Fruit fly (Drosophila melanogaster) whole organism, pupa: ENCODE data around the gene CG6340.

Experiments
- CG10348 ChIP-seq: fragments of 200-800 bp; sonication (Bioruptor generic); IDR thresholded peaks from 2 replicates; pipeline ENCODE4 v1.3.6; 2022; ENCODE audit warnings: missing biosample characterization, missing genetic modification characterization
- CG12605 ChIP-seq: fragments of 200-800 bp; sonication (Bioruptor generic); IDR thresholded peaks from 2 replicates; pipeline ENCODE4 v1.3.6; 2022; ENCODE audit warnings: missing biosample characterization, missing genetic modification characterization
- CG13204 ChIP-seq: fragments of 200-800 bp; sonication (Bioruptor generic); optimal IDR thresholded peaks from 2 replicates; lab custom pipeline; 2018; ENCODE audit warnings: missing biosample characterization, mild to moderate bottlenecking, missing genetic modification characterization, moderate library complexity
- CG14655 ChIP-seq: fragments of 200-800 bp; sonication (Bioruptor generic); optimal IDR thresholded peaks from 3 replicates; lab custom pipeline; 2017; ENCODE audit warnings: mild to moderate bottlenecking, missing biosample characterization, missing genetic modification reagents, missing genetic modification characterization
- CG15710 ChIP-seq: fragments of 200-800 bp; sonication (Bioruptor generic); optimal IDR thresholded peaks from 2 replicates; lab custom pipeline; 2018; ENCODE audit warnings: missing biosample characterization, mild to moderate bottlenecking, missing genetic modification characterization, moderate library complexity
- CG17806 ChIP-seq: fragments of 200-800 bp; sonication (Bioruptor generic); optimal IDR thresholded peaks from 2 replicates; lab custom pipeline; 2018; ENCODE audit warnings: missing biosample characterization, mild to moderate bottlenecking, missing genetic modification characterization, moderate library complexity
- CG32121 ChIP-seq: fragments of 200-800 bp; sonication (Bioruptor generic); IDR thresholded peaks from 2 replicates; pipeline ENCODE4 v1.3.6; 2022; ENCODE audit warnings: missing biosample characterization, missing genetic modification characterization
- CG34367 ChIP-seq: fragments of 200-800 bp; sonication (Bioruptor generic); optimal IDR thresholded peaks from 2 replicates; lab custom pipeline; 2018; ENCODE audit warnings: missing biosample characterization, mild to moderate bottlenecking, missing genetic modification characterization
- CG4496 ChIP-seq: fragments of 200-800 bp; sonication (Bioruptor generic); IDR thresholded peaks from 3 replicates; pipeline ENCODE4 v1.3.6; 2022; ENCODE audit warnings: missing biosample characterization, missing genetic modification characterization
- CG8159 ChIP-seq: fragments of 200-800 bp; sonication (Bioruptor generic); optimal IDR thresholded peaks from 3 replicates; lab custom pipeline; 2018; ENCODE audit warnings: missing biosample characterization, mild to moderate bottlenecking, missing genetic modification characterization, moderate library complexity
- CG8301 ChIP-seq: fragments of 200-800 bp; sonication (Bioruptor generic); optimal IDR thresholded peaks from 2 replicates; lab custom pipeline; 2018; ENCODE audit warnings: missing biosample characterization, mild to moderate bottlenecking, missing genetic modification characterization
- CG9948 ChIP-seq: fragments of 200-800 bp; sonication (Bioruptor generic); optimal IDR thresholded peaks from 2 replicates; lab custom pipeline; 2018; ENCODE audit warnings: missing biosample characterization, mild to moderate bottlenecking, missing genetic modification characterization, moderate library complexity
- D1 ChIP-seq: fragments of 200-800 bp; sonication (Bioruptor generic); optimal IDR thresholded peaks from 2 replicates; lab custom pipeline; 2018; ENCODE audit warnings: missing biosample characterization, mild to moderate bottlenecking, missing genetic modification characterization, moderate library complexity
- EcR ChIP-seq: fragments of 200-800 bp; sonication (Bioruptor generic); optimal IDR thresholded peaks from 3 replicates; lab custom pipeline; 2019; ENCODE audit warnings: missing biosample characterization, missing genetic modification characterization, mild to moderate bottlenecking, moderate library complexity, missing genetic modification reagents
- Ets98B ChIP-seq: fragments of 200-800 bp; sonication (Bioruptor generic); IDR thresholded peaks from 2 replicates; pipeline ENCODE4 v1.3.6; 2022; ENCODE audit warnings: missing biosample characterization, missing genetic modification characterization
- Pif1A ChIP-seq: fragments of 200-800 bp; sonication (Bioruptor generic); optimal IDR thresholded peaks from 3 replicates; lab custom pipeline; 2016; ENCODE audit warnings: missing biosample characterization, missing genetic modification characterization
- Pif1B ChIP-seq: fragments of 200-800 bp; sonication (Bioruptor generic); optimal IDR thresholded peaks from 3 replicates; lab custom pipeline; 2016; ENCODE audit warnings: missing biosample characterization, missing genetic modification characterization
- Snoo ChIP-seq: fragments of 200-800 bp; sonication (Bioruptor generic); optimal IDR thresholded peaks from 3 replicates; lab custom pipeline; 2017; ENCODE audit warnings: missing biosample characterization, mild to moderate bottlenecking, missing genetic modification characterization, inconsistent platforms
- fd96Ca ChIP-seq: fragments of 200-800 bp; sonication (Bioruptor generic); IDR thresholded peaks from 3 replicates; pipeline ENCODE4 v1.3.6; 2022; ENCODE audit warnings: missing biosample characterization, missing genetic modification characterization
- gl ChIP-seq: fragments of 200-800 bp; sonication (Bioruptor generic); optimal IDR thresholded peaks from 2 replicates; lab custom pipeline; 2018; ENCODE audit warnings: missing biosample characterization, mild to moderate bottlenecking, missing genetic modification characterization
- rn ChIP-seq: fragments of 200-800 bp; sonication (Bioruptor generic); IDR thresholded peaks from 2 replicates; pipeline ENCODE4 v1.3.6; 2022; ENCODE audit warnings: missing biosample characterization, missing genetic modification characterization

Gene CG6340

dm6 chrX:15453121-15453520 lies 29.1 kb upstream of the CG6340 start, which contains the start of gene CG11655:
CG11655 (plus strand) TSS chrX:15453471.
- TF ChIP-seq CG12605 (GFP tag; lab: Robert Waterston, UW) (peak; percentile 72), CG8301 (tag; lab: Kevin White, UChicago) (no peak), Pif1B (GFP tag; lab: Kevin White, UChicago) (peak; percentile 15), D1 (tag; lab: Kevin White, UChicago) (no peak), rn (GFP tag; lab: Robert Waterston, UW) (0 out of 2 replicates have a peak, but pooled peaks have one; percentile 20), fd96Ca (GFP tag; lab: Robert Waterston, UW) (peak; percentile 58; the same call in 1 of the 3 replicates), CG34367 (tag; lab: Kevin White, UChicago) (peak; percentile 6), CG17806 (tag; lab: Kevin White, UChicago) (peak; percentile 11), CG4496 (GFP tag; lab: Robert Waterston, UW) (peak; percentile 64), CG14655 (GFP tag; lab: Kevin White, UChicago) (no peak), CG13204 (GFP tag; lab: Kevin White, UChicago) (no peak), CG9948 (tag; lab: Kevin White, UChicago) (peak; percentile 17), Ets98B (GFP tag; lab: Robert Waterston, UW) (peak; percentile 35; the same call in 1 of the 2 replicates), Pif1A (GFP tag; lab: Kevin White, UChicago) (no peak), EcR (GFP tag; lab: Kevin White, UChicago) (no peak), CG15710 (tag; lab: Kevin White, UChicago) (peak; percentile 45), CG32121 (GFP tag; lab: Robert Waterston, UW) (no peak), CG8159 (tag; lab: Kevin White, UChicago) (peak; percentile 38), CG10348 (GFP tag; lab: Robert Waterston, UW) (no peak), gl (tag; lab: Kevin White, UChicago) (no peak)

- TF ChIP-seq CG17806 (tag; lab: Kevin White, UChicago), result no peak
- no peak for TF ChIP-seq CG34367 (tag; lab: Kevin White, UChicago)
- TF ChIP-seq rn (GFP tag; lab: Robert Waterston, UW), result no peak
- TF ChIP-seq CG9948 (tag; lab: Kevin White, UChicago), result no peak
- no peak for TF ChIP-seq gl (tag; lab: Kevin White, UChicago)
- TF ChIP-seq CG4496 (GFP tag; lab: Robert Waterston, UW), result no peak
- no peak for TF ChIP-seq Snoo (tag; lab: Kevin White, UChicago)
- TF ChIP-seq CG12605 (GFP tag; lab: Robert Waterston, UW), result no peak
- TF ChIP-seq CG8159 (tag; lab: Kevin White, UChicago), result no peak
- no peak for TF ChIP-seq Pif1B (GFP tag; lab: Kevin White, UChicago)
- no peak for TF ChIP-seq D1 (tag; lab: Kevin White, UChicago)
- TF ChIP-seq CG15710 (tag; lab: Kevin White, UChicago), result no peak
- TF ChIP-seq EcR (GFP tag; lab: Kevin White, UChicago), result no peak
- TF ChIP-seq CG8301 (tag; lab: Kevin White, UChicago), result no peak
- TF ChIP-seq Ets98B (GFP tag; lab: Robert Waterston, UW), result no peak
- TF ChIP-seq CG32121 (GFP tag; lab: Robert Waterston, UW), result no peak
- TF ChIP-seq CG13204 (GFP tag; lab: Kevin White, UChicago), result no peak
- TF ChIP-seq fd96Ca (GFP tag; lab: Robert Waterston, UW), result no peak
- no peak for TF ChIP-seq CG14655 (GFP tag; lab: Kevin White, UChicago)
These were observed 19.7 kb upstream of the CG6340 start, which contains the start of the genes shtd, CG6294 and CG6299 for dm6 chrX:15462436-15462857. shtd (minus strand) TSS chrX:15462441. CG6294 (plus strand) TSS chrX:15462722. CG6299 (plus strand) TSS chrX:15462722.

DNA sequence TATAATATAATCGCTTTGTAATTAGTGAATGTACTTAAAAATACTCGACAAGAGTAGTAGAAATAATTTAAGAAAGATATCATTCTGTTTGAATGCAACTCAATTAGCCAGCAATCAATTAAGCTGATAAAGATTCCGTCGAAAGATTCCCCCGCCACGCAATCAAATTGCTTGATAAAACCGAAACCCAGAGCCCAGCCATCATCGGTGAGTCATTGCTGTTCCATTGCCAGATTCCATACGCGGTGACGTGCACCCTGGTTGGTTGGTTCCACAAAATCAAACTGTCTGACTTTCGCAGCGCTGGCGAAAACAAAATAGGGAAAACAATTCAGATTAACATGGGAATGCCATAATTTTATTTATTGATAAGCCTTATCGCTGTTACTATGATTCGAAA lies 17.6 kb upstream of the CG6340 start:
- no peak for TF ChIP-seq gl (tag; lab: Kevin White, UChicago)
- no peak for TF ChIP-seq Ets98B (GFP tag; lab: Robert Waterston, UW)
- no peak for TF ChIP-seq CG14655 (GFP tag; lab: Kevin White, UChicago)
- no peak for TF ChIP-seq Pif1B (GFP tag; lab: Kevin White, UChicago)

DNA sequence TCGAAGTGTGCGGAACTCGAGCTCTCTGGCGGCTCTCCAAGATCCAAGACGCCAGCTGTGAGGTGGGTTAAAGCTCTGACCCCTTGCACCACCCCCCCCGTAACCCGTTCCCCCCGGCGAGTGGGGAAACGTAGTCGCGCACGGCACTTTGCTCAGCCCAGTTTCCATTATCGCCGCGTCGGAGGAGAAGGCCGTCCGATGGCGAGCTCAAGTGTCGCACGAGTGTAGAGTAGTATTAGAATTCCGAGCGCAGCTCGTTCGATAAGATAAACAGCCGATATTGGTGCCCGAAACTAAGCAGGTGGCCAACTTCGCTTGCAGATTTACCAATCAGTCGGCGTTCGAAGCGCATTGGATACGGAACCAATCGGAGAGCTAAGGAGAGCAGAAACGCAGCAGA lies 16.8 kb upstream of the CG6340 start:
- peak; percentile 70 for TF ChIP-seq EcR (GFP tag; lab: Kevin White, UChicago)
- TF ChIP-seq fd96Ca (GFP tag; lab: Robert Waterston, UW), result 0 out of 3 replicates have a peak, but pooled peaks have one; percentile 43
- no peak for TF ChIP-seq CG9948 (tag; lab: Kevin White, UChicago)
- TF ChIP-seq CG32121 (GFP tag; lab: Robert Waterston, UW), result 0 out of 2 replicates have a peak, but pooled peaks have one; percentile 30
- TF ChIP-seq CG13204 (GFP tag; lab: Kevin White, UChicago), result no peak
- TF ChIP-seq CG4496 (GFP tag; lab: Robert Waterston, UW), result peak; percentile 93

dm6 chrX:15467402-15467941 lies 14.7 kb upstream of the CG6340 start, which contains the start of the genes CG15642 and CG15641:
CG15642 (minus strand) TSS chrX:15467757.
CG15641 (plus strand) TSS chrX:15467891.
- no peak for TF ChIP-seq CG10348 (GFP tag; lab: Robert Waterston, UW)

dm6 chrX:15471904-15472303 lies 10.3 kb upstream of the CG6340 start, which contains the start of the genes Grip128 and Alg14:
Grip128 (minus strand) TSS chrX:15472119.
Alg14 (plus strand) TSS chrX:15472164.
- TF ChIP-seq gl (tag; lab: Kevin White, UChicago) (no peak), CG4496 (GFP tag; lab: Robert Waterston, UW) (no peak), EcR (GFP tag; lab: Kevin White, UChicago) (no peak), CG13204 (GFP tag; lab: Kevin White, UChicago) (no peak), CG10348 (GFP tag; lab: Robert Waterston, UW) (no peak), CG34367 (tag; lab: Kevin White, UChicago) (no peak), Pif1B (GFP tag; lab: Kevin White, UChicago) (no peak), Ets98B (GFP tag; lab: Robert Waterston, UW) (no peak), Snoo (tag; lab: Kevin White, UChicago) (no peak), CG8159 (tag; lab: Kevin White, UChicago) (no peak), CG12605 (GFP tag; lab: Robert Waterston, UW) (no peak), CG9948 (tag; lab: Kevin White, UChicago) (no peak), fd96Ca (GFP tag; lab: Robert Waterston, UW) (no peak), CG15710 (tag; lab: Kevin White, UChicago) (no peak), CG32121 (GFP tag; lab: Robert Waterston, UW) (no peak), CG14655 (GFP tag; lab: Kevin White, UChicago) (no peak)
